Fruit fly (Drosophila melanogaster): ENCODE measurements around the gene CG11694.

The CG11694 gene

DNA sequence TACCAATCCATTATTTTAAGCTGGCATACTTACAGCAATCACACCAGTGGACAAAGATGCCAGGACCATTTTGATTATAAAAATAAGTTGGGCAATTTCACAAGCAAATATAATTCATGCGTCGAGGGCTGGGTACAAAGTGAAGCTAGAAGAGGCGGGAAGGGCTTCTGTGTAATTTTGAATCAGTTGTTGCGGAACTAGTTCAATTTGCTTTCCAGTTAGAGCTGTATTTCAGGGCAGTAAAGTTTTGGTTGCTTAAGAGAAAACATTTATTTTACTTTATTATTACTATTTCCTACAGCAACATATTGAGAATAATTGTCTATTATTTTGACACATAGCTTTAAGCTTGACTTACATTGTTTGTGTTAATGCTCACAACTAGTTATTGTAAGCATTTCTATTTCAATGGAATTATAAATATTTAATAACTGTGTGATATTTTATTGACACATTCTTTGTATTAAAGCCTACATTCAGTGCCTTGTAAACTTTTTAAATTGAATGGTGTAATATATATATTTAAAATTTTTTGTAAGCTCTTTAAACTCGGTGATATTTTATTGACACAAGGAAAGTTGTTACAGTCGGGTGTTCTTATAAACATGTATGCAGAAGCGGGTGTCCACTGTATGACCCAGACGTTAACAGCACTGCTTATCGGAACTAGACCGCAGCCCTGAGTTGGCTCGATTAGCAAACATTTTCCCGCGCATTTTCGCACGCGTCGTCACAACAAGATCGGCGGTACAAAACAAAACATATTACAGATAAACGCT is 47.4 kb downstream of the CG11694 start, which contains the start of the genes RPA1 and Mcm2 (continued):
- peak; percentile 30 for TF ChIP-seq CG12299 (tag; optimal IDR thresholded peaks at IDR 0.05)
- TF ChIP-seq CG15479 (GFP tag; optimal IDR thresholded peaks at IDR 0.05) = no peak
- TF ChIP-seq CG6791 (GFP tag; IDR thresholded peaks at IDR 0.05; ENCODE audit: partially characterized antibody) = peak; percentile 43; the same call in 1 of the 3 replicates
- peak; percentile 63 for TF ChIP-seq gcm (GFP tag; optimal IDR thresholded peaks at IDR 0.05)
- TF ChIP-seq hbn (GFP tag; IDR thresholded peaks at IDR 0.05; ENCODE audit: partially characterized antibody) = no peak
- peak in 1 of 2 experiments; percentile 82 for TF ChIP-seq insv (GFP tag; optimal IDR thresholded peaks at IDR 0.05)
- TF ChIP-seq Adf1 (GFP tag; IDR thresholded peaks at IDR 0.05) = no peak; the same call in none of the 2 replicates
- peak; percentile 82 for TF ChIP-seq Chrac-16 (GFP tag; optimal IDR thresholded peaks at IDR 0.05)
- TF ChIP-seq Eip74EF (GFP tag; optimal IDR thresholded peaks at IDR 0.05) = no peak
- peak; percentile 42 for TF ChIP-seq stwl (tag; optimal IDR thresholded peaks at IDR 0.05)
- TF ChIP-seq prd (optimal IDR thresholded peaks at IDR 0.05) = no peak
- TF ChIP-seq prd (GFP tag; IDR thresholded peaks at IDR 0.05) = peak; percentile 88
- peak; percentile 40 for TF ChIP-seq oc (tag; optimal IDR thresholded peaks at IDR 0.05)
- TF ChIP-seq Doc2 (GFP tag; IDR thresholded peaks at IDR 0.05) = peak; percentile 34; the same call in 1 of the 2 replicates
- peak; percentile 32; the same call in 1 of the 2 replicates for TF ChIP-seq ro (GFP tag; IDR thresholded peaks at IDR 0.05)
- no peak for TF ChIP-seq TFAM (GFP tag; optimal IDR thresholded peaks at IDR 0.05)
- peak; percentile 40 for TF ChIP-seq CG4282 (GFP tag; optimal IDR thresholded peaks at IDR 0.05)
- TF ChIP-seq CG14050 (GFP tag; IDR thresholded peaks at IDR 0.05) = peak; percentile 23; the same call in 1 of the 3 replicates
- peak; percentile 98 for TF ChIP-seq CG15514 (GFP tag; optimal IDR thresholded peaks at IDR 0.05)
- peak in 1 of 2 experiments; percentile 70 for TF ChIP-seq Pdp1 (GFP tag; optimal IDR thresholded peaks at IDR 0.05)
- peak; percentile 74 for TF ChIP-seq CG11247 (GFP tag; IDR thresholded peaks at IDR 0.05)
- no peak for TF ChIP-seq CG8089 (GFP tag; optimal IDR thresholded peaks at IDR 0.05)
- no peak for TF ChIP-seq ab (GFP tag; optimal IDR thresholded peaks at IDR 0.05)
- TF ChIP-seq nom (GFP tag; optimal IDR thresholded peaks at IDR 0.05) = peak; percentile 59
- TF ChIP-seq yki (optimal IDR thresholded peaks at IDR 0.05) = no peak
- TF ChIP-seq NK7.1 (GFP tag; optimal IDR thresholded peaks at IDR 0.05) = no peak
- TF ChIP-seq Six4 (GFP tag; optimal IDR thresholded peaks at IDR 0.05) = peak; percentile 66
- peak; percentile 10 for TF ChIP-seq kah (GFP tag; optimal IDR thresholded peaks at IDR 0.05)
- TF ChIP-seq dati (GFP tag; IDR thresholded peaks at IDR 0.05) = 0 out of 2 replicates have a peak, but pooled peaks have one; percentile 23
- TF ChIP-seq tx (GFP tag; optimal IDR thresholded peaks at IDR 0.05) = peak; percentile 10
- peak; percentile 34 for TF ChIP-seq dm (GFP tag; optimal IDR thresholded peaks at IDR 0.05)
- TF ChIP-seq CG14965 (GFP tag; optimal IDR thresholded peaks at IDR 0.05; ENCODE audit: borderline replicate concordance) = no peak
- TF ChIP-seq Scr (GFP tag; IDR thresholded peaks at IDR 0.05; ENCODE audit: partially characterized antibody) = peak; percentile 15; the same call in 1 of the 2 replicates
- TF ChIP-seq Dfd (GFP tag; optimal IDR thresholded peaks at IDR 0.05) = no peak
- peak; percentile 70 for TF ChIP-seq CG30020 (tag; optimal IDR thresholded peaks at IDR 0.05)
- TF ChIP-seq CG4617 (GFP tag; optimal IDR thresholded peaks at IDR 0.05; ENCODE audit: borderline replicate concordance) = peak; percentile 41
- TF ChIP-seq CG15073 (GFP tag; optimal IDR thresholded peaks at IDR 0.05) = peak; percentile 18
- no peak for TF ChIP-seq CG9797 (GFP tag; optimal IDR thresholded peaks at IDR 0.05)
- no peak for TF ChIP-seq CG6854 (GFP tag; optimal IDR thresholded peaks at IDR 0.05)
- TF ChIP-seq Atf3 (GFP tag; optimal IDR thresholded peaks at IDR 0.05) = no peak
- TF ChIP-seq so (GFP tag; IDR thresholded peaks at IDR 0.05) = 0 out of 3 replicates have a peak, but pooled peaks have one; percentile 45
- TF ChIP-seq MTF-1 (GFP tag; optimal IDR thresholded peaks at IDR 0.05; ENCODE audit: borderline replicate concordance) = peak; percentile 32
- TF ChIP-seq Ets97D (GFP tag; optimal IDR thresholded peaks at IDR 0.05) = peak; percentile 24
- TF ChIP-seq dysf (GFP tag; IDR thresholded peaks at IDR 0.05) = peak; percentile 85
- no peak for TF ChIP-seq CG12071 (GFP tag; optimal IDR thresholded peaks at IDR 0.05)
- TF ChIP-seq CG1792 (GFP tag; optimal IDR thresholded peaks at IDR 0.05) = peak; percentile 32
- TF ChIP-seq odd (GFP tag; optimal IDR thresholded peaks at IDR 0.05) = no peak
- peak; percentile 55 for TF ChIP-seq scrt (GFP tag; optimal IDR thresholded peaks at IDR 0.05)

Data from whole organism, embryonic.